Fruit fly (Drosophila melanogaster) whole organism, prepupa: Measurements from ENCODE around the gene Cnep1r2.

Experiments used
- Blimp-1 ChIP-seq: fragments of 200-800 bp; sonication (Bioruptor generic); optimal IDR thresholded peaks from 3 replicates; lab custom pipeline; 2017; ENCODE audit warnings: missing biosample characterization, missing genetic modification characterization, mild to moderate bottlenecking, moderate library complexity, missing genetic modification reagents
- CG10631 ChIP-seq: fragments of 200-800 bp; sonication (Bioruptor generic); optimal IDR thresholded peaks from 2 replicates; lab custom pipeline; 2016; ENCODE audit warnings: missing biosample characterization, missing genetic modification characterization
- CG10669 ChIP-seq: fragments of 200-800 bp; sonication (Bioruptor generic); optimal IDR thresholded peaks from 3 replicates; lab custom pipeline; 2018; ENCODE audit warnings: missing biosample characterization, mild to moderate bottlenecking, missing genetic modification characterization, moderate library complexity
- CG11294 ChIP-seq: fragments of 200-800 bp; sonication (Bioruptor generic); IDR thresholded peaks from 2 replicates; pipeline ENCODE4 v1.3.6; 2022; ENCODE audit warnings: missing biosample characterization, missing genetic modification characterization
- CG11902 ChIP-seq: fragments of 200-800 bp; sonication (Bioruptor generic); optimal IDR thresholded peaks from 3 replicates; lab custom pipeline; 2016; ENCODE audit warnings: missing biosample characterization, missing genetic modification characterization
- CG15336 ChIP-seq: fragments of 200-800 bp; sonication (Bioruptor generic); IDR thresholded peaks from 2 replicates; pipeline ENCODE4 v1.3.6; 2022; ENCODE audit warnings: missing biosample characterization, missing genetic modification characterization
- CG1621 ChIP-seq: fragments of 200-800 bp; sonication (Bioruptor generic); optimal IDR thresholded peaks from 3 replicates; lab custom pipeline; 2018; ENCODE audit warnings: missing biosample characterization, mild to moderate bottlenecking, missing genetic modification characterization
- CG3032 ChIP-seq: fragments of 200-800 bp; optimal IDR thresholded peaks from 2 replicates; lab custom pipeline; 2019; ENCODE audit warnings: missing biosample characterization, mild to moderate bottlenecking, missing genetic modification characterization, moderate library complexity
- CG31627 ChIP-seq: fragments of 200-800 bp; sonication (Bioruptor generic); optimal IDR thresholded peaks from 3 replicates; lab custom pipeline; 2016; ENCODE audit warnings: missing biosample characterization, missing genetic modification characterization
- CG34406 ChIP-seq: fragments of 200-800 bp; sonication (Bioruptor generic); optimal IDR thresholded peaks from 3 replicates; lab custom pipeline; 2016; ENCODE audit warnings: missing biosample characterization, missing genetic modification characterization
- CG3919 ChIP-seq: fragments of 200-800 bp; sonication (Bioruptor generic); optimal IDR thresholded peaks from 3 replicates; lab custom pipeline; 2016; ENCODE audit warnings: missing biosample characterization, missing genetic modification characterization
- CG4318 ChIP-seq: fragments of 200-800 bp; sonication (Bioruptor generic); optimal IDR thresholded peaks from 3 replicates; lab custom pipeline; 2017; ENCODE audit warnings: missing biosample characterization, mild to moderate bottlenecking, missing genetic modification characterization
- CG6163 ChIP-seq: fragments of 200-800 bp; sonication (Bioruptor generic); IDR thresholded peaks from 3 replicates; pipeline ENCODE4 v1.3.6; 2022; ENCODE audit warnings: missing biosample characterization, missing genetic modification characterization
- CG6792 ChIP-seq: fragments of 200-800 bp; sonication (Bioruptor generic); optimal IDR thresholded peaks from 3 replicates; lab custom pipeline; 2016; ENCODE audit warnings: missing biosample characterization, missing genetic modification characterization
- CG7368 ChIP-seq: fragments of 200-800 bp; sonication (Bioruptor generic); optimal IDR thresholded peaks from 3 replicates; lab custom pipeline; 2016; ENCODE audit warnings: missing biosample characterization, missing genetic modification characterization
- CG8119 ChIP-seq: fragments of 200-800 bp; sonication (Bioruptor generic); IDR thresholded peaks from 3 replicates; pipeline ENCODE4 v1.3.6; 2022; ENCODE audit warnings: missing biosample characterization, missing genetic modification characterization
- CG8632 ChIP-seq: fragments of 200-800 bp; sonication (Bioruptor generic); optimal IDR thresholded peaks from 3 replicates; lab custom pipeline; 2016; ENCODE audit warnings: missing biosample characterization, missing genetic modification characterization
- CG9139 ChIP-seq: fragments of 200-800 bp; sonication (Bioruptor generic); optimal IDR thresholded peaks from 3 replicates; lab custom pipeline; 2017; ENCODE audit warnings: missing biosample characterization, mild to moderate bottlenecking, missing genetic modification characterization
- Eip75B ChIP-seq: fragments of 200-800 bp; sonication (Bioruptor generic); optimal IDR thresholded peaks from 3 replicates; lab custom pipeline; 2016; ENCODE audit warnings: missing biosample characterization, missing genetic modification characterization
- Eip93F ChIP-seq: fragments of 200-800 bp; sonication (Bioruptor generic); optimal IDR thresholded peaks from 2 replicates; lab custom pipeline; 2016; ENCODE audit warnings: missing biosample characterization, mild to moderate bottlenecking, missing genetic modification characterization
- Ets21C ChIP-seq: fragments of 200-800 bp; sonication (Bioruptor generic); optimal IDR thresholded peaks from 3 replicates; lab custom pipeline; 2016; ENCODE audit warnings: missing biosample characterization, missing genetic modification characterization
- Gug ChIP-seq: fragments of 200-800 bp; sonication (Bioruptor generic); IDR thresholded peaks from 2 replicates; pipeline ENCODE4 v1.3.6; 2022; ENCODE audit warnings: missing biosample characterization, missing genetic modification characterization
- Hr38 ChIP-seq: sonication (Bioruptor generic); optimal IDR thresholded peaks from 2 replicates; lab custom pipeline; 2016; ENCODE audit warnings: missing biosample characterization, missing genetic modification characterization
- Hr39 ChIP-seq: fragments of 200-800 bp; sonication (Bioruptor generic); optimal IDR thresholded peaks from 2 replicates; lab custom pipeline; 2016; ENCODE audit warnings: missing biosample characterization, missing genetic modification characterization
- Lpt ChIP-seq: fragments of 200-800 bp; sonication (Bioruptor generic); optimal IDR thresholded peaks from 3 replicates; lab custom pipeline; 2016; ENCODE audit warnings: missing biosample characterization, missing genetic modification characterization
- Met ChIP-seq: fragments of 200-800 bp; sonication (Bioruptor generic); optimal IDR thresholded peaks from 3 replicates; lab custom pipeline; 2016; ENCODE audit warnings: missing biosample characterization, missing genetic modification characterization
- Sox102F ChIP-seq: fragments of 200-800 bp; sonication (Bioruptor generic); optimal IDR thresholded peaks from 2 replicates; lab custom pipeline; 2016; ENCODE audit warnings: missing biosample characterization, mild to moderate bottlenecking, missing genetic modification characterization
- Sox14 ChIP-seq: fragments of 200-800 bp; sonication (Bioruptor generic); optimal IDR thresholded peaks from 3 replicates; lab custom pipeline; 2016; ENCODE audit warnings: missing biosample characterization, missing genetic modification characterization
- Sox15 ChIP-seq: fragments of 200-800 bp; sonication (Bioruptor generic); optimal IDR thresholded peaks from 3 replicates; lab custom pipeline; 2016; ENCODE audit warnings: missing biosample characterization, missing genetic modification characterization
- achi ChIP-seq: fragments of 200-800 bp; sonication (Bioruptor generic); optimal IDR thresholded peaks from 3 replicates; lab custom pipeline; 2016; ENCODE audit warnings: missing biosample characterization, missing genetic modification characterization
- acj6 ChIP-seq: fragments of 200-800 bp; sonication (Bioruptor generic); optimal IDR thresholded peaks from 3 replicates; lab custom pipeline; 2016; ENCODE audit warnings: missing biosample characterization, missing genetic modification characterization
- cyc ChIP-seq: fragments of 200-800 bp; sonication (Bioruptor generic); optimal IDR thresholded peaks from 3 replicates; lab custom pipeline; 2016; ENCODE audit warnings: missing biosample characterization, missing genetic modification characterization
- dac ChIP-seq: fragments of 200-800 bp; sonication (Bioruptor generic); optimal IDR thresholded peaks from 2 replicates; lab custom pipeline; 2017; ENCODE audit warnings: missing biosample characterization, mild to moderate bottlenecking, missing genetic modification characterization
- dsx ChIP-seq: fragments of 200-800 bp; optimal IDR thresholded peaks from 3 replicates; lab custom pipeline; 2019; ENCODE audit warnings: missing biosample characterization, mild to moderate bottlenecking, missing genetic modification characterization, moderate library complexity; ENCODE audit not compliant: poor library complexity, severe bottlenecking
- eg ChIP-seq: fragments of 200-800 bp; sonication (Bioruptor generic); IDR thresholded peaks from 3 replicates; pipeline ENCODE4 v1.3.6; 2022; ENCODE audit warnings: missing biosample characterization, missing genetic modification characterization
- esn ChIP-seq: fragments of 200-800 bp; sonication (Bioruptor generic); optimal IDR thresholded peaks from 2 replicates; lab custom pipeline; 2016; ENCODE audit warnings: missing biosample characterization, mild to moderate bottlenecking, missing genetic modification characterization, moderate library complexity
- fd85E ChIP-seq: fragments of 200-800 bp; sonication (Bioruptor generic); optimal IDR thresholded peaks from 3 replicates; lab custom pipeline; 2016; ENCODE audit warnings: missing biosample characterization, missing genetic modification characterization
- fkh ChIP-seq: fragments of 200-800 bp; sonication (Bioruptor generic); optimal IDR thresholded peaks from 3 replicates; lab custom pipeline; 2017; ENCODE audit warnings: missing biosample characterization, mild to moderate bottlenecking, missing genetic modification characterization, moderate library complexity
- lz ChIP-seq: fragments of 200-800 bp; sonication (Bioruptor generic); optimal IDR thresholded peaks from 3 replicates; lab custom pipeline; 2016; ENCODE audit warnings: missing biosample characterization, missing genetic modification characterization
- pdm3 ChIP-seq: fragments of 200-800 bp; sonication (Bioruptor generic); optimal IDR thresholded peaks from 3 replicates; lab custom pipeline; 2016; ENCODE audit warnings: missing biosample characterization, missing genetic modification characterization
- spab ChIP-seq: fragments of 200-800 bp; sonication (Bioruptor generic); optimal IDR thresholded peaks from 2 replicates; lab custom pipeline; 2017; ENCODE audit warnings: missing biosample characterization, mild to moderate bottlenecking, missing genetic modification characterization, missing genetic modification reagents
- ss ChIP-seq, 2 experiments: fragments of 200-800 bp; sonication (Bioruptor generic); optimal IDR thresholded peaks; 2 replicates in 1 of 2; 3 replicates in 1 of 2; lab custom pipeline; 2017 to 2018; ENCODE audit warnings: mild to moderate bottlenecking in 2 of 2, missing biosample characterization in 2 of 2, missing genetic modification characterization in 2 of 2, moderate library complexity in 1 of 2
- svp ChIP-seq: fragments of 200-800 bp; sonication (Bioruptor generic); peaks from one replicate; lab custom pipeline; 2016; ENCODE audit warnings: missing biosample characterization, missing genetic modification characterization
- topi ChIP-seq: fragments of 200-800 bp; sonication (Bioruptor generic); optimal IDR thresholded peaks from 3 replicates; lab custom pipeline; 2016; ENCODE audit warnings: missing biosample characterization, missing genetic modification characterization
- vri ChIP-seq: fragments of 200-800 bp; sonication (Bioruptor generic); optimal IDR thresholded peaks from 3 replicates; lab custom pipeline; 2016; ENCODE audit warnings: missing biosample characterization, mild to moderate bottlenecking, missing genetic modification characterization

The Cnep1r2 gene

DNA sequence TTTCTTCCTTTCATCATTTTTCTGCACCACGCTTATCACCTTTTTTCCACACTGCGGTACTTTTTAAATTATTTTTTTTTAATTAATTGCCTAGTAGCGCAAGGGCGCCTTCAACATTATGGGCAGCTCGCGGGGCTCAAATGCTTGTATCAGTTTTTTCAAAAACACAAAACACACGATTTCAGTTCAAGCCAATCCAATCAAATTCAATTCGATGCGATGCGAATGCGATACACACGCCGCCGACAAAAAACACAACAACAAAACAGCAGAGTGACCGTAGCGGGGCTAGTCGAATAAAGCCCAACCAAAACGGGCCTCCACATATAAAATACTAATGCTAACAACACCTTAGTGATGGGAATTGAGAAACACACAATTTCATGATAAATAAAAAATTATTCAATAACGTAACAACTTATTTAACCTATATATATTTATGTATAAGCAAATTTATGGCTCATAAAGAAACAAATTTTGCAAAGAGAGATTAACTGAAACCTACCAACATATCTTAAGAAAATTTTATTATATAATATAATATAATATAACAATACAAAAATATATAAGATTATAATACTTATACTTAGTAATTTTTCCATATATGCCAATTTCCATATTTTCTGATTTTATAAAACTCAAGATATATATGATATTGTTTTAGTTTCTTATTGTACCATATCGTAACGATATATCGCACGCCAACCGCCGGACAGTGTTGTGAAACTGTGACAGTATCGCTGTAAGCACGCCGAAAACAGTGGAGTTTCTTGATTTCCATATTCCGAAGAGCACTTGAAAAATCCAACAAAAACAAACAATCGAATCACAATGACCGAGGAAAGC, 23.0 kb downstream of the Cnep1r2 start, which contains the start of the genes CG32066 and CG8003 (continued):
- TF ChIP-seq esn (peak; percentile 32), fkh (GFP tag; lab: Kevin White, UChicago) (peak; percentile 28), lz (peak; percentile 21), cyc (GFP tag; lab: Kevin White, UChicago) (no peak), CG31627 (GFP tag; lab: Kevin White, UChicago) (no peak), svp (GFP tag; lab: Kevin White, UChicago) (peak; percentile 74), CG1621 (tag; lab: Kevin White, UChicago) (no peak), Gug (GFP tag; lab: Robert Waterston, UW) (no peak), Hr39 (peak; percentile 4), pdm3 (GFP tag; lab: Kevin White, UChicago) (no peak), CG11902 (GFP tag; lab: Kevin White, UChicago) (no peak), eg (GFP tag; lab: Robert Waterston, UW) (peak; percentile 49; the same call in 2 of the 3 replicates), ss (GFP tag; optimal IDR thresholded peaks at IDR 0.05; lab: Kevin White, UChicago) (peak; percentile 5 to 44), Blimp-1 (no peak), spab (GFP tag; lab: Kevin White, UChicago) (no peak), dsx (GFP tag; lab: Kevin White, UChicago) (no peak), Eip93F (GFP tag; lab: Kevin White, UChicago) (peak; percentile 79), Hr38 (no peak), CG4318 (no peak), CG7368 (GFP tag; lab: Kevin White, UChicago) (no peak), CG11294 (GFP tag; lab: Robert Waterston, UW) (no peak), Sox102F (GFP tag; lab: Kevin White, UChicago) (peak; percentile 59), fd85E (GFP tag; lab: Kevin White, UChicago) (no peak), CG9139 (GFP tag; lab: Kevin White, UChicago) (peak; percentile 42), acj6 (no peak), topi (GFP tag; lab: Kevin White, UChicago) (peak; percentile 43)

DNA sequence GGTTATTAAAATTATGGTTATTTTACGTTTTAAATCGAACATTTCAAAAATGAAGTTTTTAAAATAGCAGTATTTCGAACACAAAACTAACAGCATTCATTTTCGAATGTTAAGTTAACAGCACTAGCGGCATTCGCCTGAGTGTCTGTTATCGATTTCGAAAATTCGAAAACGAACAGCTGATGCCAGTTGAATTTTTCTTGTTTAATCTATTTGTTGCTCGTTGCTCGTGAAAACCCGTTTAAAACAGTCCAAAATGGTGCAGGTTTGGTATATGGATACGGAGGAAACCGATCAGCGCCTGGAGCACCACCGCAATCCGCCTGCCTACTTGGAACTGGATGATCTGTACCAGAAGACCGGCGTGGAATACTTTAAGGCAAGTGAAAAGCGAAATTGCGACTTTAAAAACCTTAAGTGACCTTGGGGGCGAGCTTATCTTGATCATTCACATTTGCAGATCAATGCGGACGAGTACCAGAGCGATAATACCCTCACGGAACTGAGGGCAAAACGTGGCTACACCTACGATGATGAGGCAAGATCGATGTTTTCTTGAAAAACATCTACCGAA, 25.3 kb downstream of the Cnep1r2 start, which contains the start of gene Adi1:
Gene Adi1 (plus strand): TSS at position 187 of the 574 bp plus-strand sequence.
- TF ChIP-seq Blimp-1 (no peak), Sox15 (GFP tag; lab: Kevin White, UChicago) (no peak), svp (GFP tag; lab: Kevin White, UChicago) (peak; percentile 97)

DNA sequence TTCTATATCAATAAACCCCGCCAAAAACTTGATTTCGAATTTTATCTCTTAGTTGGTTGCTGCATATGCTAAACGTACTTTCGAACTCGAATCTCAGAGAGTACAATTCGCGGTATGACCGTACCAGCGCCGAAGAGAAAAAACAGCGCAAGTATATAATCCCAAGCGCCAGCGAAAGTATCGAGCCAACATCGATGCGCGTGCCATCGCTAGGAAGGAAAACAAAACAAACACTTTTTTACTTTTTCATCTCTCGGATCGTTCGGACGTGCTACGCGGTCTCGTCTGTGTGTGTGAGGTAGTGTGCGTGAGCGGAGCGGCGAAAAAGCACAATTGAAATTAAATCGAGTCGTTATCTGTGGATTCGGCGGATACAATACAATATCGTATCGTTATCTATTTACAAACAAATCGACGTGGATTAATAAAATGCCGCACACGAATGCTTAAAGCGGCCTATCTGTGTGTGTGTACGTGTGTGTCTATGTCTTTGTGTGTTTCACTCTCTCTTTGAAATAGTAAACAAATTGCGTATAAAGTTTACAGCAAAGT, 26.6 kb downstream of the Cnep1r2 start, which contains the start of gene simj:
Gene simj (plus strand): TSS at position 229 of the 552 bp plus-strand sequence.
- TF ChIP-seq CG8119 (GFP tag; lab: Robert Waterston, UW): peak; percentile 44; the same call in 2 of the 3 replicates
- no peak for TF ChIP-seq CG10669 (GFP tag; lab: Kevin White, UChicago)
- peak; percentile 40 for TF ChIP-seq CG3919 (GFP tag; lab: Kevin White, UChicago)
- TF ChIP-seq Hr38: no peak
- TF ChIP-seq CG15336 (GFP tag; lab: Robert Waterston, UW): peak; percentile 57; the same call in 1 of the 2 replicates
- peak; percentile 17 for TF ChIP-seq CG34406
- peak; percentile 13 for TF ChIP-seq CG8632
- peak; percentile 49 for TF ChIP-seq Sox102F (GFP tag; lab: Kevin White, UChicago)
- TF ChIP-seq Lpt (GFP tag; lab: Kevin White, UChicago): no peak
- no peak for TF ChIP-seq CG11294 (GFP tag; lab: Robert Waterston, UW)
- TF ChIP-seq dac (GFP tag; lab: Kevin White, UChicago): no peak
- peak; percentile 54 for TF ChIP-seq topi (GFP tag; lab: Kevin White, UChicago)
- TF ChIP-seq CG3032 (tag; lab: Kevin White, UChicago): peak; percentile 22
- TF ChIP-seq CG6163 (GFP tag; lab: Robert Waterston, UW): peak; percentile 77
- TF ChIP-seq Eip75B (GFP tag; lab: Kevin White, UChicago): peak; percentile 48
- no peak for TF ChIP-seq Ets21C (GFP tag; lab: Kevin White, UChicago)
- peak; percentile 23 for TF ChIP-seq pdm3 (GFP tag; lab: Kevin White, UChicago)
- TF ChIP-seq lz: peak; percentile 39
- peak; percentile 66 for TF ChIP-seq Sox14 (GFP tag; lab: Kevin White, UChicago)
- TF ChIP-seq CG10631: no peak
- TF ChIP-seq achi (GFP tag; lab: Kevin White, UChicago): peak; percentile 4
- peak; percentile 44 for TF ChIP-seq Met
- TF ChIP-seq Gug (GFP tag; lab: Robert Waterston, UW): peak; percentile 44; the same call in 1 of the 2 replicates
- TF ChIP-seq CG6792: peak; percentile 17
- TF ChIP-seq CG11902 (GFP tag; lab: Kevin White, UChicago): no peak
- peak; percentile 60 for TF ChIP-seq vri
